Worm (Caenorhabditis elegans) whole organism, young adult: ENCODE measurements around the gene sra-7.

Experiments used
- B0019.2 ChIP-seq: fragments of 200-800 bp; sonication (Bioruptor generic); conservative IDR thresholded peaks from 2 replicates; pipeline ENCODE4 v1.3.6; 2022; ENCODE audit warnings: missing genetic modification reagents, missing genetic modification characterization, missing compliant biosample characterization
- B0035.1 ChIP-seq: sonication (generic microtip); optimal IDR thresholded peaks from 2 replicates; lab custom pipeline; 2016; ENCODE audit warnings: missing genetic modification characterization, mild to moderate bottlenecking, missing compliant biosample characterization, missing genotype, missing genetic modification reagents
- C06A6.2 ChIP-seq: fragments of 200-800 bp; sonication (Bioruptor generic); conservative IDR thresholded peaks from 2 replicates; pipeline ENCODE4 v1.3.6; 2022; ENCODE audit warnings: missing genetic modification characterization, missing compliant biosample characterization
- F10E7.11 ChIP-seq: sonication (generic microtip); optimal IDR thresholded peaks from 2 replicates; lab custom pipeline; 2017; ENCODE audit warnings: mild to moderate bottlenecking, missing genetic modification characterization, moderate library complexity, missing compliant biosample characterization
- F57A8.1 ChIP-seq: fragments of 200-800 bp; sonication (Bioruptor generic); optimal IDR thresholded peaks from 2 replicates; lab custom pipeline; 2018; ENCODE audit warnings: mild to moderate bottlenecking, missing genetic modification characterization, moderate library complexity, missing compliant biosample characterization
- Y56A3A.18 ChIP-seq: fragments of 200-800 bp; sonication (Bioruptor generic); IDR thresholded peaks from 2 replicates; pipeline ENCODE4 v1.3.6; 2022; ENCODE audit warnings: missing genetic modification reagents, missing genetic modification characterization, missing compliant biosample characterization
- Y95B8A.8 ChIP-seq: fragments of 200-800 bp; sonication (Bioruptor generic); IDR thresholded peaks from 2 replicates; pipeline ENCODE4 v1.3.6; 2022; ENCODE audit warnings: missing genetic modification reagents, missing genetic modification characterization, missing compliant biosample characterization
- akir-1 ChIP-seq: fragments of 200-800 bp; sonication (Bioruptor generic); optimal IDR thresholded peaks from 2 replicates; lab custom pipeline; 2018; ENCODE audit warnings: mild to moderate bottlenecking, missing genetic modification characterization, moderate library complexity, missing compliant biosample characterization
- atf-7 ChIP-seq: sonication (generic microtip); optimal IDR thresholded peaks from 2 replicates; lab custom pipeline; 2017; ENCODE audit warnings: mild to moderate bottlenecking, missing genetic modification characterization, missing compliant biosample characterization
- attf-5 ChIP-seq: fragments of 200-800 bp; sonication (Bioruptor generic); optimal IDR thresholded peaks from 2 replicates; lab custom pipeline; 2018; ENCODE audit warnings: mild to moderate bottlenecking, missing genetic modification characterization, missing compliant biosample characterization
- cebp-1 ChIP-seq, 2 experiments: fragments of 200-800 bp in 1 of 2; sonication (Bioruptor generic) in 1 of 2; sonication (generic microtip) in 1 of 2; IDR thresholded peaks in 1 of 2; optimal IDR thresholded peaks in 1 of 2; 2 replicates each; pipeline versions ENCODE4 v1.3.6 to Lab custom; 2017 to 2022; ENCODE audit warnings: missing compliant biosample characterization in 2 of 2, missing genetic modification characterization in 2 of 2, mild to moderate bottlenecking in 1 of 2, missing genetic modification reagents in 1 of 2, moderate library complexity in 1 of 2
- ceh-27 ChIP-seq: fragments of 200-800 bp; sonication (Bioruptor generic); optimal IDR thresholded peaks from 2 replicates; lab custom pipeline; 2018; ENCODE audit warnings: mild to moderate bottlenecking, missing genetic modification characterization, moderate library complexity, missing compliant biosample characterization
- ceh-58 ChIP-seq: fragments of 200-800 bp; sonication (Bioruptor generic); IDR thresholded peaks from 2 replicates; pipeline ENCODE4 v1.3.6; 2022; ENCODE audit warnings: missing genetic modification characterization, missing compliant biosample characterization
- chd-7 ChIP-seq: sonication (generic microtip); optimal IDR thresholded peaks from 2 replicates; lab custom pipeline; 2016; ENCODE audit warnings: mild to moderate bottlenecking, missing genetic modification characterization, moderate library complexity, missing compliant biosample characterization
- dox-1 ChIP-seq: fragments of 200-800 bp; sonication (Bioruptor generic); IDR thresholded peaks from 2 replicates; pipeline ENCODE4 v1.3.6; 2022; ENCODE audit warnings: missing genetic modification reagents, missing genetic modification characterization, missing compliant biosample characterization
- egl-44 ChIP-seq: fragments of 200-800 bp; sonication (Bioruptor generic); IDR thresholded peaks from 2 replicates; pipeline ENCODE4 v1.3.6; 2022; ENCODE audit warnings: missing genetic modification reagents, missing genetic modification characterization, missing compliant biosample characterization
- ets-4 ChIP-seq: fragments of 200-800 bp; sonication (Bioruptor generic); optimal IDR thresholded peaks from 2 replicates; lab custom pipeline; 2018; ENCODE audit warnings: mild to moderate bottlenecking, missing genetic modification characterization, missing compliant biosample characterization
- hmg-20 ChIP-seq: fragments of 200-800 bp; sonication (Bioruptor generic); IDR thresholded peaks from 2 replicates; pipeline ENCODE4 v1.3.6; 2022; ENCODE audit warnings: missing genetic modification reagents, missing genetic modification characterization, missing compliant biosample characterization
- hrde-1 ChIP-seq: sonication (generic microtip); optimal IDR thresholded peaks from 2 replicates; lab custom pipeline; 2016; ENCODE audit warnings: missing genetic modification characterization, mild to moderate bottlenecking, missing compliant biosample characterization, moderate library complexity, missing genotype, missing genetic modification reagents, borderline replicate concordance
- hsf-1 ChIP-seq: fragments of 200-800 bp; sonication (Bioruptor generic); IDR thresholded peaks from 2 replicates; pipeline ENCODE4 v1.3.6; 2022; ENCODE audit warnings: missing genetic modification reagents, missing genetic modification characterization, missing compliant biosample characterization
- let-607 ChIP-seq, 2 experiments: fragments of 200-800 bp in 1 of 2; sonication (Bioruptor generic) in 1 of 2; sonication (generic microtip) in 1 of 2; optimal IDR thresholded peaks; 2 replicates each; lab custom pipeline; 2016 to 2018; ENCODE audit warnings: mild to moderate bottlenecking in 2 of 2, missing compliant biosample characterization in 2 of 2, missing genetic modification characterization in 2 of 2, moderate library complexity in 2 of 2, missing genotype in 1 of 2
- lin-40 ChIP-seq: sonication (generic microtip); optimal IDR thresholded peaks from 2 replicates; lab custom pipeline; 2016; ENCODE audit warnings: missing genetic modification characterization, mild to moderate bottlenecking, missing compliant biosample characterization, missing genotype, missing genetic modification reagents
- madf-6 ChIP-seq: fragments of 200-800 bp; sonication (Bioruptor generic); IDR thresholded peaks from 2 replicates; pipeline ENCODE4 v1.3.6; 2022; ENCODE audit warnings: missing genetic modification reagents, missing genetic modification characterization, missing compliant biosample characterization
- mxl-1 ChIP-seq: sonication (generic microtip); optimal IDR thresholded peaks from 2 replicates; lab custom pipeline; 2016; ENCODE audit warnings: missing genetic modification characterization, missing compliant biosample characterization
- nfyb-1 ChIP-seq: fragments of 200-800 bp; sonication (Bioruptor generic); IDR thresholded peaks from 2 replicates; pipeline ENCODE4 v1.3.6; 2022; ENCODE audit warnings: missing genetic modification reagents, missing genetic modification characterization, missing compliant biosample characterization
- nhr-179 ChIP-seq: sonication (generic microtip); optimal IDR thresholded peaks from 2 replicates; lab custom pipeline; 2016; ENCODE audit warnings: mild to moderate bottlenecking, missing genetic modification characterization, missing compliant biosample characterization
- nhr-80 ChIP-seq: sonication (generic microtip); optimal IDR thresholded peaks from 2 replicates; lab custom pipeline; 2016; ENCODE audit warnings: missing genetic modification characterization, missing compliant biosample characterization
- pbrm-1 ChIP-seq: fragments of 200-800 bp; sonication (Bioruptor generic); IDR thresholded peaks from 2 replicates; pipeline ENCODE4 v1.3.6; 2022; ENCODE audit warnings: missing genetic modification reagents, missing genetic modification characterization, missing compliant biosample characterization
- pha-4 ChIP-seq: fragments of 150-350 bp; sonication (generic microtip); optimal IDR thresholded peaks from 2 replicates; lab custom pipeline; 2014; ENCODE audit warnings: missing biosample characterization, missing genetic modification reagents, missing genetic modification characterization
- rec-8 ChIP-seq, 2 experiments: sonication (generic microtip); optimal IDR thresholded peaks; 2 replicates each; lab custom pipeline; 2016; ENCODE audit warnings: mild to moderate bottlenecking in 2 of 2, missing genetic modification characterization in 2 of 2, missing genetic modification reagents in 2 of 2, missing genotype in 2 of 2, missing biosample characterization in 1 of 2, missing compliant biosample characterization in 1 of 2, moderate library complexity in 1 of 2
- tbp1 ChIP-seq: fragments of 200-800 bp; sonication (Bioruptor generic); optimal IDR thresholded peaks from 2 replicates; lab custom pipeline; 2018; ENCODE audit warnings: mild to moderate bottlenecking, missing genetic modification characterization, missing compliant biosample characterization
- tbx-9 ChIP-seq: sonication (generic microtip); optimal IDR thresholded peaks from 2 replicates; lab custom pipeline; 2016; ENCODE audit warnings: borderline replicate concordance, missing genetic modification characterization, inconsistent platforms, missing compliant biosample characterization
- tlf-1 ChIP-seq: fragments of 200-800 bp; sonication (Bioruptor generic); optimal IDR thresholded peaks from 2 replicates; lab custom pipeline; 2018; ENCODE audit warnings: mild to moderate bottlenecking, missing genetic modification characterization, missing compliant biosample characterization
- unc-130 ChIP-seq: sonication (generic microtip); optimal IDR thresholded peaks from 2 replicates; lab custom pipeline; 2016; ENCODE audit warnings: missing genetic modification reagents, missing genetic modification characterization, missing compliant biosample characterization
- unc-62 ChIP-seq: fragments of 150-350 bp; optimal IDR thresholded peaks from 2 replicates; lab custom pipeline; 2014; ENCODE audit warnings: missing biosample characterization, missing genetic modification reagents, missing genetic modification characterization
- ztf-22 ChIP-seq: fragments of 200-800 bp; sonication (Bioruptor generic); optimal IDR thresholded peaks from 2 replicates; lab custom pipeline; 2018; ENCODE audit warnings: mild to moderate bottlenecking, missing genetic modification characterization, moderate library complexity, missing compliant biosample characterization
- ztf-3 ChIP-seq: fragments of 200-800 bp; sonication (Bioruptor generic); optimal IDR thresholded peaks from 2 replicates; lab custom pipeline; 2018; ENCODE audit warnings: mild to moderate bottlenecking, missing genetic modification characterization, missing compliant biosample characterization

sra-7 gene

DNA sequence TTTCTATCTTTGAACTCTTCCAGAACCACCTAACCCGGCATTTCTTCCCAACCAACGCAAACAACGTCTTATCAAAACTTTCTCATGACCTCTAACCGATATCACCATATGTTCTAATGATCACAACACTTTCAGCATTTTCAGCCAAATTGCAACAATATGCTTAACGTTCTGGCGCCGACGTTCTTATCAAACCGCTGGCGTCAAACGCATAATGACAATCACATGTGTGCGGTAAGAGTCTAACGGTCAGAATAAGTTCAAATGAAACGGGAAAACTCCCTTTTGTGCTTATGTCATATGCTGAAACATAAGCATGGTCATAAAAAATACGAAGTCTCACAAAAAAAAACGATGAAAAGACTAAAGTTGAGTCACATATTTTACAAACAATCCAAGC, 43.6 kb upstream of the sra-7 start (continued):
- TF ChIP-seq egl-44 (GFP tag; lab: Robert Waterston, UW) (0 out of 2 replicates have a peak, but pooled peaks have one; percentile 19), lin-40 (peak; percentile 24), ets-4 (GFP tag; lab: Kevin White, UChicago) (peak; percentile 59), pbrm-1 (GFP tag; lab: Robert Waterston, UW) (0 out of 2 replicates have a peak, but pooled peaks have one; percentile 23), cebp-1 (GFP tag; IDR thresholded peaks at IDR 0.05; lab: Robert Waterston, UW) (no peak), cebp-1 (tag; optimal IDR thresholded peaks at IDR 0.05; lab: Kevin White, UChicago) (peak; percentile 69), rec-8 (tag; optimal IDR thresholded peaks at IDR 0.05; lab: Kevin White, UChicago) (no peak), chd-7 (tag; lab: Kevin White, UChicago) (peak; percentile 45), hmg-20 (0 out of 2 replicates have a peak, but pooled peaks have one; percentile 22), Y56A3A.18 (0 out of 2 replicates have a peak, but pooled peaks have one; percentile 14), pha-4 (tag; lab: Kevin White, UChicago) (peak; percentile 78), Y95B8A.8 (GFP tag; lab: Robert Waterston, UW) (peak; percentile 69; the same call in 1 of the 2 replicates)

DNA sequence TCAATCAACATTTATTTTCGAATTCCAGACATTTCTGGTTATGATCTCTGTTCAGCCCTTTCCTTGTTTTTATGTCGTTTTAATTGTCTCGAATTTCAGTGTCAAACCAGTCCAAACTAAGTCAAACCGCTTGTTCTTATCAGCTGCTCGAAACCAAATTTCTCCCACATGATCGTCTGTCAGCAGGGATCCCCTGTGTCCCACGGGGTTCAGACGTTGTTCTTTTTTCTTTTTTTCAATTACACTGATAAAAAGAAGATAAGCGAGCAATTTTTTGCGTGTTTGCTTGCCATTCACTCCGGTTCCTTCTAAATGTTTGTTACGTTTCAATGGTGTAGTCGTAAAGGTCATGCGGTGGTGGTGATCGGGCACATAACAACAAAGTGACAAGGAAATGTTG, 42.5 kb upstream of the sra-7 start:
- no peak for TF ChIP-seq B0035.1 (tag; lab: Kevin White, UChicago)
- TF ChIP-seq tbp1 (GFP tag; lab: Kevin White, UChicago) = peak; percentile 27
- 0 out of 2 replicates have a peak, but pooled peaks have one; percentile 20 for TF ChIP-seq dox-1 (GFP tag; lab: Robert Waterston, UW)
- TF ChIP-seq nhr-80 (tag; lab: Kevin White, UChicago) = peak; percentile 90
- TF ChIP-seq ceh-27 (GFP tag; lab: Kevin White, UChicago) = no peak
- TF ChIP-seq attf-5 (GFP tag; lab: Kevin White, UChicago) = peak; percentile 40
- no peak for TF ChIP-seq pha-4 (tag; lab: Kevin White, UChicago)
- peak; percentile 71 for TF ChIP-seq tlf-1
- TF ChIP-seq egl-44 (GFP tag; lab: Robert Waterston, UW) = peak; percentile 57; the same call in 1 of the 2 replicates
- 0 out of 2 replicates have a peak, but pooled peaks have one; percentile 18 for TF ChIP-seq hsf-1 (GFP tag; lab: Robert Waterston, UW)
- peak in 1 of 2 experiments; percentile 32 for TF ChIP-seq let-607 (tag; optimal IDR thresholded peaks at IDR 0.05; lab: Kevin White, UChicago)
- peak; percentile 18 for TF ChIP-seq atf-7 (tag; lab: Kevin White, UChicago)
- 0 out of 2 replicates have a peak, but pooled peaks have one; percentile 49 for TF ChIP-seq C06A6.2 (GFP tag; lab: Robert Waterston, UW)
- TF ChIP-seq F57A8.1 (GFP tag; lab: Kevin White, UChicago) = no peak
- peak; percentile 69 for TF ChIP-seq ztf-22 (GFP tag; lab: Kevin White, UChicago)
- 0 out of 2 replicates have a peak, but pooled peaks have one; percentile 7 for TF ChIP-seq nfyb-1 (GFP tag; lab: Robert Waterston, UW)
- TF ChIP-seq unc-62 = peak; percentile 46
- no peak for TF ChIP-seq akir-1 (GFP tag; lab: Kevin White, UChicago)

DNA sequence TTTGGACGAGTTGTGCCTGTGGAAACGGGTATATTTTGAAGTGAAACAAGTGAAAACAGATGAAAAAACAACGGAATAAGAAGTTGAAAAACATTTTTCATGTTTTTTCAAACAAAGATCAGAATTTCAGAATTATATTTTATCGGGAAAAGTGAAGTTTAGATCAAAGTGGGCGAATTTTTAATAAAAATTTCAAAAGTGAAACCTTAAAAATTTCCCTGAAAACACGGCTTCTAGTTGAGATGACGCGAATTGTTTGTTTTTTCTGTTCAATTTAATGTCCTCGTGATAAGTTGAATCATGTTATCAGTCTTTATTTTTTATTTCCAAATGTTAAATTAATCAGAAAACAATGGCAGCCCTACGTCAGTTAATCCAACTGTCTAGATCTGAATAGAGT, 37.3 kb upstream of the sra-7 start, which contains the start of gene gcy-3:
Gene gcy-3 (minus strand): TSS at position 101 of the 400 bp plus-strand sequence.
- TF ChIP-seq unc-130 (GFP tag; lab: Kevin White, UChicago) (no peak), mxl-1 (tag; lab: Kevin White, UChicago) (no peak), ceh-58 (no peak), tbx-9 (tag; lab: Kevin White, UChicago) (no peak), ets-4 (GFP tag; lab: Kevin White, UChicago) (no peak), nhr-179 (tag; lab: Kevin White, UChicago) (no peak), B0019.2 (GFP tag; lab: Robert Waterston, UW) (no peak), C06A6.2 (GFP tag; lab: Robert Waterston, UW) (no peak), B0035.1 (tag; lab: Kevin White, UChicago) (no peak), atf-7 (tag; lab: Kevin White, UChicago) (no peak), hrde-1 (tag; lab: Kevin White, UChicago) (no peak), ztf-3 (GFP tag; lab: Kevin White, UChicago) (no peak), F10E7.11 (tag; lab: Kevin White, UChicago) (no peak), hmg-20 (no peak), madf-6 (GFP tag; lab: Robert Waterston, UW) (no peak)
